Worm (Caenorhabditis elegans) whole organism, mixed stage, embryonic: ENCODE measurements around the gene Y56A3A.30.

Experiments
- cnd-1 ChIP-seq: fragments of 200-800 bp; sonication (Bioruptor generic); optimal IDR thresholded peaks from 2 replicates; lab custom pipeline; 2018; ENCODE audit warnings: mild to moderate bottlenecking, missing genetic modification characterization, missing compliant biosample characterization
- elt-1 ChIP-seq: sonication (generic microtip); optimal IDR thresholded peaks from 2 replicates; lab custom pipeline; 2017; ENCODE audit warnings: missing genetic modification characterization, mild to moderate bottlenecking, missing compliant biosample characterization, antibody characterized with exemption, moderate library complexity, borderline replicate concordance; ENCODE audit not compliant: insufficient read depth
- lsy-2 ChIP-seq: fragments of 150-350 bp; optimal IDR thresholded peaks from 2 replicates; lab custom pipeline; 2014; ENCODE audit warnings: missing biosample characterization, missing genetic modification characterization
- mep-1 ChIP-seq: fragments of 150-350 bp; optimal IDR thresholded peaks from 2 replicates; lab custom pipeline; 2017; ENCODE audit warnings: missing biosample characterization, missing genetic modification reagents, missing genetic modification characterization, inconsistent platforms
- unc-39 ChIP-seq: fragments of 150-350 bp; optimal IDR thresholded peaks from 2 replicates; lab custom pipeline; 2014; ENCODE audit warnings: missing biosample characterization, missing genetic modification characterization
- ztf-11 ChIP-seq: fragments of 150-350 bp; optimal IDR thresholded peaks from 2 replicates; lab custom pipeline; 2014; ENCODE audit warnings: missing biosample characterization, missing genetic modification characterization

DNA sequence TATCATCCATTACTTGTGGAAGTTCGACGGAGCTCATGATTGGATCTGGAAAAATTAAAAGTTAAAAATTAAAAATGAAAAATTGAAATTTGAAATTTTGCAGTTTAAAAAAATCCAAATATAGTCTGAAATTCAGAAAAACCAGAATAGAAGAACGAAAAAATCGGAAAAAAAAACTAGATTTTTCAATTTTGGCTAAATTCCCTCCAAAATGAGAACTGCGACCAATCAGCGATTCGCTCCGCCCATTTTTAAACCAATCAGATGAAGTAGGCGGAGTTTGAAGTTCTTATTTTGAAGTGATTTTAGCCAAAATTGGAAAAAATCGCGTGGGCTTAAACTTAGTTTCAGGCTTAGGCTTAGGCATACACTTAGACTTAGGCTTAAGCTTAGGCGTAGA, 31.9 kb downstream of the Y56A3A.30 start, which contains the start of gene Y56A3A.7:
- no peak for TF ChIP-seq elt-1 (tag; lab: Kevin White, UChicago)
- TF ChIP-seq ztf-11 = no peak
- no peak for TF ChIP-seq unc-39 (tag; lab: Kevin White, UChicago)
- no peak for TF ChIP-seq cnd-1 (tag; lab: Kevin White, UChicago)
- TF ChIP-seq mep-1 = no peak
- TF ChIP-seq lsy-2 (tag; lab: Kevin White, UChicago) = no peak
